Worm (Caenorhabditis elegans): ENCODE results near the gene dtmk-1.

The dtmk-1 gene

ce11 chrII:9933947-9934383 is 32.9 kb downstream of the dtmk-1 start:
- no peak for TF ChIP-seq dmd-8 (GFP tag; IDR thresholded peaks at IDR 0.05)
- no peak for TF ChIP-seq dpl-1 (GFP tag; optimal IDR thresholded peaks at IDR 0.05)
- TF ChIP-seq zfp-3 (GFP tag; conservative IDR thresholded peaks at IDR 0.05) = peak; percentile 67
- TF ChIP-seq dmd-9 (GFP tag; IDR thresholded peaks at IDR 0.05) = no peak
- peak; percentile 27 for TF ChIP-seq hlh-11 (tag; optimal IDR thresholded peaks at IDR 0.05)
- no peak for TF ChIP-seq snpc-4 (tag; optimal IDR thresholded peaks at IDR 0.05)
- no peak for TF ChIP-seq unc-130 (GFP tag; optimal IDR thresholded peaks at IDR 0.05)
- TF ChIP-seq R02D3.7 (tag; optimal IDR thresholded peaks at IDR 0.05) = no peak
- TF ChIP-seq arid-1 (GFP tag; conservative IDR thresholded peaks at IDR 0.05) = no peak
- no peak for TF ChIP-seq zip-2 (tag; optimal IDR thresholded peaks at IDR 0.05)
- TF ChIP-seq Y5F2A.4 (GFP tag; optimal IDR thresholded peaks at IDR 0.05) = no peak
- TF ChIP-seq gei-8 (GFP tag; optimal IDR thresholded peaks at IDR 0.05) = peak; percentile 22
- TF ChIP-seq tra-1 (GFP tag; IDR thresholded peaks at IDR 0.05) = no peak
- TF ChIP-seq vab-7 (GFP tag; IDR thresholded peaks at IDR 0.05) = peak; percentile 28; the same call in 1 of the 2 replicates
- 0 out of 2 replicates have a peak, but pooled peaks have one; percentile 8 for TF ChIP-seq ceh-20 (GFP tag; IDR thresholded peaks at IDR 0.05)
- TF ChIP-seq lsy-2 (tag; optimal IDR thresholded peaks at IDR 0.05) = peak in 1 of 2 experiments; percentile 11
- no peak for TF ChIP-seq ZK546.5 (tag; optimal IDR thresholded peaks at IDR 0.05)
- no peak for TF ChIP-seq nhr-237 (tag; optimal IDR thresholded peaks at IDR 0.05)
- no peak for TF ChIP-seq Y48G9A.11 (GFP tag; IDR thresholded peaks at IDR 0.05)
- no peak for TF ChIP-seq mdl-1 (tag; optimal IDR thresholded peaks at IDR 0.05)
- no peak for TF ChIP-seq F37D6.2 (tag; optimal IDR thresholded peaks at IDR 0.05)
- no peak for TF ChIP-seq spr-1 (tag; optimal IDR thresholded peaks at IDR 0.05)
- peak; percentile 66; the same call in 1 of the 2 replicates for TF ChIP-seq Y75B8A.6 (GFP tag; IDR thresholded peaks at IDR 0.05)
- no peak for TF ChIP-seq pqm-1 (tag; optimal IDR thresholded peaks at IDR 0.05)
- TF ChIP-seq nhr-11 (tag; optimal IDR thresholded peaks at IDR 0.05) = no peak
- no peak for TF ChIP-seq F10B5.3 (tag; optimal IDR thresholded peaks at IDR 0.05)
- TF ChIP-seq nhr-77 (tag; optimal IDR thresholded peaks at IDR 0.05) = no peak
- no peak for TF ChIP-seq tag-97 (GFP tag; IDR thresholded peaks at IDR 0.05)
- no peak for TF ChIP-seq set-16 (GFP tag; IDR thresholded peaks at IDR 0.05)
- TF ChIP-seq ceh-82 (tag; optimal IDR thresholded peaks at IDR 0.05) = no peak
- peak; percentile 28 for TF ChIP-seq dve-1 (tag; optimal IDR thresholded peaks at IDR 0.05; ENCODE audit: insufficient read depth)
- no peak for TF ChIP-seq mxl-3 (GFP tag; optimal IDR thresholded peaks at IDR 0.05)
- TF ChIP-seq F26F4.8 (GFP tag; conservative IDR thresholded peaks at IDR 0.05) = no peak
- no peak for TF ChIP-seq egl-27 (tag; optimal IDR thresholded peaks at IDR 0.05)
- no peak for TF ChIP-seq lin-39 (tag; optimal IDR thresholded peaks at IDR 0.05)
- no peak for TF ChIP-seq F44E2.7 (GFP tag; IDR thresholded peaks at IDR 0.05)
- peak; percentile 58 for TF ChIP-seq duxl-1 (tag; optimal IDR thresholded peaks at IDR 0.05; ENCODE audit: poor library complexity)
- TF ChIP-seq zip-11 (GFP tag; IDR thresholded peaks at IDR 0.05) = no peak
- TF ChIP-seq aha-1 (tag) = peak; percentile 94
- TF ChIP-seq madf-5 (GFP tag; IDR thresholded peaks at IDR 0.05) = no peak
- TF ChIP-seq lin-13 (GFP tag; optimal IDR thresholded peaks at IDR 0.05) = peak; percentile 61
- TF ChIP-seq unc-39 (tag; optimal IDR thresholded peaks at IDR 0.05) = no peak
- peak; percentile 59 for TF ChIP-seq lin-38 (GFP tag; IDR thresholded peaks at IDR 0.05)
- TF ChIP-seq sdz-12 (GFP tag; optimal IDR thresholded peaks at IDR 0.05) = no peak
- TF ChIP-seq daf-12 (tag; optimal IDR thresholded peaks at IDR 0.05) = no peak
- no peak for TF ChIP-seq nhr-25 (tag; optimal IDR thresholded peaks at IDR 0.05; ENCODE audit: borderline replicate concordance, insufficient read depth)
- TF ChIP-seq mep-1 (tag; optimal IDR thresholded peaks at IDR 0.05) = peak; percentile 71
- no peak for TF ChIP-seq lir-3 (tag; optimal IDR thresholded peaks at IDR 0.05)
- no peak for TF ChIP-seq jun-1 (tag; optimal IDR thresholded peaks at IDR 0.05)
- no peak for TF ChIP-seq ztf-7 (tag; optimal IDR thresholded peaks at IDR 0.05)
- TF ChIP-seq nhr-48 (tag; optimal IDR thresholded peaks at IDR 0.05) = no peak
- TF ChIP-seq F49E8.2 (tag; optimal IDR thresholded peaks at IDR 0.05; ENCODE audit: borderline replicate concordance) = no peak

Data from whole organism, L4 larva.